Worm (Caenorhabditis elegans) whole organism, young adult: Measurements from ENCODE around the gene hrg-7.

Experiments
- B0019.2 ChIP-seq: fragments of 200-800 bp; sonication (Bioruptor generic); conservative IDR thresholded peaks from 2 replicates; pipeline ENCODE4 v1.3.6; 2022; ENCODE audit warnings: missing genetic modification reagents, missing genetic modification characterization, missing compliant biosample characterization
- B0035.1 ChIP-seq: sonication (generic microtip); optimal IDR thresholded peaks from 2 replicates; lab custom pipeline; 2016; ENCODE audit warnings: missing genetic modification characterization, mild to moderate bottlenecking, missing compliant biosample characterization, missing genotype, missing genetic modification reagents
- D2030.7 ChIP-seq: fragments of 200-800 bp; sonication (Bioruptor generic); IDR thresholded peaks from 2 replicates; pipeline ENCODE4 v1.3.6; 2022; ENCODE audit warnings: missing genetic modification reagents, missing genetic modification characterization, missing compliant biosample characterization
- F22D6.2 ChIP-seq: sonication (generic microtip); optimal IDR thresholded peaks from 2 replicates; lab custom pipeline; 2016; ENCODE audit warnings: mild to moderate bottlenecking, missing genetic modification characterization, missing compliant biosample characterization
- F52B5.7 ChIP-seq: sonication (generic microtip); optimal IDR thresholded peaks from 2 replicates; lab custom pipeline; 2016; ENCODE audit warnings: mild to moderate bottlenecking, missing genetic modification characterization, missing compliant biosample characterization
- K11D2.4 ChIP-seq: fragments of 200-800 bp; sonication (Bioruptor generic); IDR thresholded peaks from 2 replicates; pipeline ENCODE4 v1.3.6; 2022; ENCODE audit warnings: missing genetic modification reagents, missing genetic modification characterization, missing compliant biosample characterization
- Y53F4B.3 ChIP-seq: fragments of 200-800 bp; sonication (Bioruptor generic); IDR thresholded peaks from 2 replicates; pipeline ENCODE4 v1.3.6; 2022; ENCODE audit warnings: missing genetic modification reagents, missing genetic modification characterization, missing compliant biosample characterization
- Y95B8A.8 ChIP-seq: fragments of 200-800 bp; sonication (Bioruptor generic); IDR thresholded peaks from 2 replicates; pipeline ENCODE4 v1.3.6; 2022; ENCODE audit warnings: missing genetic modification reagents, missing genetic modification characterization, missing compliant biosample characterization
- ama-1 ChIP-seq, 3 experiments: fragments of 150-350 bp in 1 of 3; sonication (generic microtip) in 2 of 3; optimal IDR thresholded peaks; 2 replicates each; lab custom pipeline; 2014 to 2018; ENCODE audit warnings: missing biosample characterization in 2 of 3, missing genetic modification characterization in 2 of 3, missing genetic modification reagents in 2 of 3
- atf-7 ChIP-seq: sonication (generic microtip); optimal IDR thresholded peaks from 2 replicates; lab custom pipeline; 2017; ENCODE audit warnings: mild to moderate bottlenecking, missing genetic modification characterization, missing compliant biosample characterization
- attf-6 ChIP-seq: fragments of 200-800 bp; sonication (Bioruptor generic); IDR thresholded peaks from 2 replicates; pipeline ENCODE4 v1.3.6; 2022; ENCODE audit warnings: missing genetic modification reagents, missing genetic modification characterization, missing compliant biosample characterization
- bed-1 ChIP-seq: fragments of 200-800 bp; sonication (Bioruptor generic); IDR thresholded peaks from 2 replicates; pipeline ENCODE4 v1.3.6; 2022; ENCODE audit warnings: missing genetic modification reagents, missing genetic modification characterization, missing compliant biosample characterization
- bed-2 ChIP-seq: fragments of 200-800 bp; sonication (Bioruptor generic); IDR thresholded peaks from 2 replicates; pipeline ENCODE4 v1.3.6; 2022; ENCODE audit warnings: missing genetic modification reagents, missing genetic modification characterization, missing compliant biosample characterization
- ccch-3 ChIP-seq: fragments of 200-800 bp; sonication (Bioruptor generic); optimal IDR thresholded peaks from 2 replicates; lab custom pipeline; 2018; ENCODE audit warnings: mild to moderate bottlenecking, missing genetic modification characterization, missing compliant biosample characterization
- cebp-1 ChIP-seq, 2 experiments: fragments of 200-800 bp in 1 of 2; sonication (Bioruptor generic) in 1 of 2; sonication (generic microtip) in 1 of 2; IDR thresholded peaks in 1 of 2; optimal IDR thresholded peaks in 1 of 2; 2 replicates each; pipeline versions ENCODE4 v1.3.6 to Lab custom; 2017 to 2022; ENCODE audit warnings: missing compliant biosample characterization in 2 of 2, missing genetic modification characterization in 2 of 2, mild to moderate bottlenecking in 1 of 2, missing genetic modification reagents in 1 of 2, moderate library complexity in 1 of 2
- cebp-2 ChIP-seq: fragments of 200-800 bp; sonication (Bioruptor generic); IDR thresholded peaks from 2 replicates; pipeline ENCODE4 v1.3.6; 2022; ENCODE audit warnings: missing genetic modification characterization, missing compliant biosample characterization
- ceh-58 ChIP-seq: fragments of 200-800 bp; sonication (Bioruptor generic); IDR thresholded peaks from 2 replicates; pipeline ENCODE4 v1.3.6; 2022; ENCODE audit warnings: missing genetic modification characterization, missing compliant biosample characterization
- dpff-1 ChIP-seq: sonication (generic microtip); optimal IDR thresholded peaks from 2 replicates; lab custom pipeline; 2017; ENCODE audit warnings: mild to moderate bottlenecking, missing genetic modification characterization, missing compliant biosample characterization
- dpl-1 ChIP-seq: fragments of 150-350 bp; optimal IDR thresholded peaks from 2 replicates; lab custom pipeline; 2014; ENCODE audit warnings: missing biosample characterization, missing genetic modification reagents, missing genetic modification characterization
- egrh-3 ChIP-seq: fragments of 200-800 bp; sonication (Bioruptor generic); IDR thresholded peaks from 2 replicates; pipeline ENCODE4 v1.3.6; 2022; ENCODE audit warnings: missing genetic modification reagents, missing genetic modification characterization, missing compliant biosample characterization
- fkh-3 ChIP-seq: sonication (generic microtip); optimal IDR thresholded peaks from 2 replicates; lab custom pipeline; 2016; ENCODE audit warnings: mild to moderate bottlenecking, missing genetic modification characterization, missing compliant biosample characterization
- gei-17 ChIP-seq: fragments of 200-800 bp; sonication (Bioruptor generic); optimal IDR thresholded peaks from 2 replicates; lab custom pipeline; 2018; ENCODE audit warnings: mild to moderate bottlenecking, missing genetic modification characterization, missing compliant biosample characterization
- let-526 ChIP-seq: fragments of 200-800 bp; sonication (Bioruptor generic); IDR thresholded peaks from 2 replicates; pipeline ENCODE4 v1.3.6; 2022; ENCODE audit warnings: missing genetic modification reagents, missing genetic modification characterization, missing compliant biosample characterization
- lin-54 ChIP-seq: fragments of 200-800 bp; sonication (Bioruptor generic); optimal IDR thresholded peaks from 2 replicates; lab custom pipeline; 2018; ENCODE audit warnings: mild to moderate bottlenecking, missing genetic modification characterization, missing compliant biosample characterization
- lsy-27 ChIP-seq: sonication (generic microtip); optimal IDR thresholded peaks from 2 replicates; lab custom pipeline; 2017; ENCODE audit warnings: missing genetic modification characterization, mild to moderate bottlenecking, missing compliant biosample characterization, antibody characterized with exemption, missing genotype, borderline replicate concordance; ENCODE audit not compliant: insufficient read depth
- madf-10 ChIP-seq: sonication (generic microtip); optimal IDR thresholded peaks from 2 replicates; lab custom pipeline; 2016; ENCODE audit warnings: mild to moderate bottlenecking, missing genetic modification characterization, missing compliant biosample characterization
- mcd-1 ChIP-seq: fragments of 200-800 bp; sonication (Bioruptor generic); IDR thresholded peaks from 2 replicates; pipeline ENCODE4 v1.3.6; 2022; ENCODE audit warnings: missing genetic modification reagents, missing genetic modification characterization, missing compliant biosample characterization
- mel-28 ChIP-seq: sonication (generic microtip); optimal IDR thresholded peaks from 2 replicates; lab custom pipeline; 2016; ENCODE audit warnings: borderline replicate concordance, mild to moderate bottlenecking, missing genetic modification characterization, missing compliant biosample characterization
- nfyb-1 ChIP-seq: fragments of 200-800 bp; sonication (Bioruptor generic); IDR thresholded peaks from 2 replicates; pipeline ENCODE4 v1.3.6; 2022; ENCODE audit warnings: missing genetic modification reagents, missing genetic modification characterization, missing compliant biosample characterization
- nhr-80 ChIP-seq: sonication (generic microtip); optimal IDR thresholded peaks from 2 replicates; lab custom pipeline; 2016; ENCODE audit warnings: missing genetic modification characterization, missing compliant biosample characterization
- nhr-90 ChIP-seq: sonication (generic microtip); optimal IDR thresholded peaks from 2 replicates; lab custom pipeline; 2016; ENCODE audit warnings: missing genotype, mild to moderate bottlenecking, missing genetic modification characterization, missing compliant biosample characterization
- pbrm-1 ChIP-seq: fragments of 200-800 bp; sonication (Bioruptor generic); IDR thresholded peaks from 2 replicates; pipeline ENCODE4 v1.3.6; 2022; ENCODE audit warnings: missing genetic modification reagents, missing genetic modification characterization, missing compliant biosample characterization
- rcor-1 ChIP-seq: fragments of 200-800 bp; sonication (Bioruptor generic); IDR thresholded peaks from 2 replicates; pipeline ENCODE4 v1.3.6; 2022; ENCODE audit warnings: missing genetic modification reagents, missing genetic modification characterization, missing compliant biosample characterization
- rec-8 ChIP-seq, 2 experiments: sonication (generic microtip); optimal IDR thresholded peaks; 2 replicates each; lab custom pipeline; 2016; ENCODE audit warnings: mild to moderate bottlenecking in 2 of 2, missing genetic modification characterization in 2 of 2, missing genetic modification reagents in 2 of 2, missing genotype in 2 of 2, missing biosample characterization in 1 of 2, missing compliant biosample characterization in 1 of 2, moderate library complexity in 1 of 2
- rpc-1 ChIP-seq, 2 experiments: fragments of 150-350 bp in 1 of 2; sonication (generic microtip) in 1 of 2; optimal IDR thresholded peaks; 2 replicates each; lab custom pipeline; 2014 to 2018; ENCODE audit warnings: missing biosample characterization in 1 of 2, missing genetic modification characterization in 1 of 2, missing genetic modification reagents in 1 of 2, missing genotype in 1 of 2
- sea-2 ChIP-seq: fragments of 200-800 bp; sonication (Bioruptor generic); IDR thresholded peaks from 2 replicates; pipeline ENCODE4 v1.3.6; 2022; ENCODE audit warnings: missing genetic modification characterization, missing compliant biosample characterization
- snpc-1.3 ChIP-seq: sonication (generic microtip); optimal IDR thresholded peaks from 2 replicates; lab custom pipeline; 2017; ENCODE audit warnings: missing genetic modification characterization, mild to moderate bottlenecking, missing compliant biosample characterization, antibody characterized with exemption, moderate library complexity, missing genotype, missing genetic modification reagents; ENCODE audit not compliant: insufficient read depth
- snpc-3.4 ChIP-seq: sonication (generic microtip); optimal IDR thresholded peaks from 2 replicates; lab custom pipeline; 2017; ENCODE audit warnings: missing genetic modification characterization, mild to moderate bottlenecking, missing compliant biosample characterization, antibody characterized with exemption, moderate library complexity, missing genotype, missing genetic modification reagents
- snpc-4 ChIP-seq, 5 experiments: fragments of 150-350 bp in 1 of 5; sonication (generic microtip) in 4 of 5; optimal IDR thresholded peaks; 2 replicates each; lab custom pipeline; 2014 to 2018; ENCODE audit warnings: missing genetic modification characterization in 5 of 5, missing biosample characterization in 3 of 5, antibody characterized with exemption in 2 of 5, mild to moderate bottlenecking in 2 of 5, missing compliant biosample characterization in 2 of 5, missing genotype in 2 of 5, moderate library complexity in 2 of 5, missing genetic modification reagents in 1 of 5
- tlf-1 ChIP-seq: fragments of 200-800 bp; sonication (Bioruptor generic); optimal IDR thresholded peaks from 2 replicates; lab custom pipeline; 2018; ENCODE audit warnings: mild to moderate bottlenecking, missing genetic modification characterization, missing compliant biosample characterization
- ztf-25 ChIP-seq: fragments of 200-800 bp; sonication (Bioruptor generic); IDR thresholded peaks from 2 replicates; pipeline ENCODE4 v1.3.6; 2022; ENCODE audit warnings: missing genetic modification reagents, missing genetic modification characterization, missing compliant biosample characterization
- ztf-3 ChIP-seq: fragments of 200-800 bp; sonication (Bioruptor generic); optimal IDR thresholded peaks from 2 replicates; lab custom pipeline; 2018; ENCODE audit warnings: mild to moderate bottlenecking, missing genetic modification characterization, missing compliant biosample characterization

The hrg-7 gene

DNA sequence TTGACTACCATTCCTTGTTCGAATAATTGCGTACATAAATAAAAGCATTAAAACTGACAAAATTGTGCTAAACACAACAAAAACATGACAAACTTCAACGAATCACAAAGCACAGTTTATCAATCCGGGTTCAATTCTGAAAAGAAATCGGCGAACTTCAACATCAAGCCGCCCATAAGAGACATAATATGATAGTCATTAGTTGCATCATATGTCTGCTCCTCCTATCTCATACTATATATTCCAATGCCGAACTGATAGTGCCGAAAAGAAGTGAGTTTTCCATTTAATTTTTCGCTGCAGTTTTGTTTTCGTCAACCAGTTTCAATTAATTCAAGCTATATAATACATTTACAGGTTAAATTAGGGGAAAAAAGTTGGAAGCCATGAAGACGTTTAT, at the start of gene hrg-7:
Gene hrg-7 (plus strand): TSS at position 358 of the 400 bp plus-strand sequence.
- TF ChIP-seq cebp-2 (GFP tag; lab: Robert Waterston, UW) (no peak), nhr-80 (tag; lab: Kevin White, UChicago) (peak; percentile 94)
- TF ChIP-seq, all 124 proteins: peak for 1

DNA sequence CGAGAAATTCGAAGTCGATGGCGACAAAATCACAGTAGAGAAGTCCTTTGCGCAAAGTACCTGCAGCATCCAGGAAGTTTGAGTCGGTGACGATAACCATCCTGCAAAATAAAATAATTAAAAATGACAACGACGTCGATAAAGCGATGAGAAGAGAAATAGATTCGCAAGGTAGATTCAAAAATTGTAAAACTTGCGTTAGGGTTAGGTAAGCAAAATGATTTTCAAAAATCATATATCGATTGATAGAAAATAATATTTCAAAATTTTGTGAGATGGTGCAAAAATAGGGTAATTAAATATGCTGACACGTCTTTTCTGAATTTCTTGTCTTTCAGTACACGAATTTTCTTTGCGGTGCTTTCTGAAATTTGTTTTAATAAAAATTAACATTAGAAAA, 46.7 kb upstream of the hrg-7 start, which contains the start of gene parn-1:
Gene parn-1 (minus strand): TSS at position 101 of the 400 bp plus-strand sequence.
- TF ChIP-seq rcor-1 (GFP tag; lab: Robert Waterston, UW) (no peak), let-526 (GFP tag; lab: Robert Waterston, UW) (no peak), F22D6.2 (tag; lab: Kevin White, UChicago) (no peak), rpc-1 (optimal IDR thresholded peaks at IDR 0.05; lab: Kevin White, UChicago) (no peak), rpc-1 (tag; optimal IDR thresholded peaks at IDR 0.05; lab: Kevin White, UChicago) (no peak), Y53F4B.3 (GFP tag; lab: Robert Waterston, UW) (no peak), D2030.7 (no peak), F52B5.7 (no peak), atf-7 (tag; lab: Kevin White, UChicago) (no peak), gei-17 (GFP tag; lab: Kevin White, UChicago) (no peak), ccch-3 (GFP tag; lab: Kevin White, UChicago) (no peak), dpl-1 (GFP tag; lab: Kevin White, UChicago) (no peak), cebp-1 (GFP tag; IDR thresholded peaks at IDR 0.05; lab: Robert Waterston, UW) (no peak), cebp-1 (tag; optimal IDR thresholded peaks at IDR 0.05; lab: Kevin White, UChicago) (no peak), mel-28 (tag; lab: Kevin White, UChicago) (no peak), dpff-1 (no peak), ztf-25 (GFP tag; lab: Robert Waterston, UW) (no peak), fkh-3 (no peak), lin-54 (GFP tag; lab: Kevin White, UChicago) (no peak), tlf-1 (no peak), egrh-3 (GFP tag; lab: Robert Waterston, UW) (no peak)
- TF ChIP-seq, all 124 proteins: peak for 0

DNA sequence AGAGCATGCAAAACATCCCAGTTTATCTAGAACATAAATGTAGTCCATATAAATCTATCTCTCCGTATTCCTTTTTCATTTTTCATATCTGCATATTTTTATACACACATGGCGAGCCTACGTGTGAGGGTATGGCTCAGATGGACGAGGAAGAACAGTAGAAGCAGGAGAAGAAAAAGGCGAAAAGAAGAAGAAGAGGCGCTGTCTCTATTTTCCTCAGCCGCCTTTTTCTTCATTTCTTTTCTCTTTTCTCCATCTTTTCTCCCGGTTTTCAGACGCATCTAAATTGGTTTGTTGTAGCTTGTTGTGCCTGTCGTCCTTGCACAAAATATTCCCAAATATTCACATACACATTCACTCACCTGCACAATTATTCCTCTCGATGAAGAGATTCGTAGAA, 45.9 kb upstream of the hrg-7 start, which contains the start of gene K10C8.4:
Gene K10C8.4 (plus strand): TSS at position 301 of the 400 bp plus-strand sequence.
- TF ChIP-seq bed-2 (GFP tag; lab: Robert Waterston, UW) (no peak), ama-1 (optimal IDR thresholded peaks at IDR 0.05; lab: Kevin White, UChicago) (no peak), ama-1 (GFP tag; optimal IDR thresholded peaks at IDR 0.05; lab: Kevin White, UChicago) (no peak), B0035.1 (tag; lab: Kevin White, UChicago) (no peak), rec-8 (tag; optimal IDR thresholded peaks at IDR 0.05; lab: Kevin White, UChicago) (no peak), F22D6.2 (tag; lab: Kevin White, UChicago) (no peak), ztf-3 (no peak), sea-2 (GFP tag; lab: Robert Waterston, UW) (no peak), bed-1 (GFP tag; lab: Robert Waterston, UW) (no peak), Y95B8A.8 (GFP tag; lab: Robert Waterston, UW) (no peak), B0019.2 (GFP tag; lab: Robert Waterston, UW) (no peak), snpc-3.4 (no peak)

DNA sequence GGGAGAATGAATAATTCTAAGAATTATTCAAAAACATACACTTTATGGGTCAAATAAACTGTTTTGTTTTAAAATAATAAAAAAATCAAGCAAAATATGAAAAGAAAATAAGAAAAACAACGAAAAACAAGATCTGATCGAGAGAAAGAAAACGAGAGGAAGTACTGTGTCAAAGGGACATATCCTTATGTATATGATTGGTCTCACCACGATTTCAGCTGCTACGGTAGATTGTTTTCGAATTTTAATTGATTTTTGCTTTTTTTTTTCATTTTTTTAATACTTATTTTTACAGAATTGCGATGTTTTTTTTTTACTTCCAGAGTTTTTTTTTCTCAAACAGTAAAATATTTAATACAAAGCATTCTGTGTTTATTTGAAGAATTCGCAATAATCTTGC, 45.1 kb upstream of the hrg-7 start:
- TF ChIP-seq madf-10 (tag; lab: Kevin White, UChicago), result no peak
- TF ChIP-seq nfyb-1 (GFP tag; lab: Robert Waterston, UW), result no peak
- no peak for TF ChIP-seq mcd-1 (GFP tag; lab: Robert Waterston, UW)
- no peak for TF ChIP-seq lsy-27 (tag; lab: Kevin White, UChicago)
- no peak for TF ChIP-seq K11D2.4 (GFP tag; lab: Robert Waterston, UW)
- TF ChIP-seq snpc-4 (GFP tag; optimal IDR thresholded peaks at IDR 0.05; lab: Kevin White, UChicago), result no peak
- no peak for TF ChIP-seq snpc-4 (tag; optimal IDR thresholded peaks at IDR 0.05; lab: Kevin White, UChicago)
- TF ChIP-seq fkh-3, result no peak
- no peak for TF ChIP-seq ceh-58
- TF ChIP-seq rcor-1 (GFP tag; lab: Robert Waterston, UW), result no peak
- TF ChIP-seq snpc-1.3 (tag; lab: Kevin White, UChicago), result peak; percentile 18
- TF ChIP-seq sea-2 (GFP tag; lab: Robert Waterston, UW), result no peak
- TF ChIP-seq Y95B8A.8 (GFP tag; lab: Robert Waterston, UW), result no peak
- TF ChIP-seq attf-6, result no peak
- no peak for TF ChIP-seq nhr-90 (tag; lab: Kevin White, UChicago)
- no peak for TF ChIP-seq pbrm-1 (GFP tag; lab: Robert Waterston, UW)
- peak; percentile 0 for TF ChIP-seq snpc-3.4
